Worm (Caenorhabditis elegans) whole organism, young adult: ENCODE results near the gene B0294.3.
A peak's percentile ranks its signal among the peaks of the same experiment; 100 is the strongest.

ENCODE experiments used
- D2030.7 ChIP-seq: fragments of 200-800 bp; sonication (Bioruptor generic); IDR thresholded peaks from 2 replicates; pipeline ENCODE4 v1.3.6; 2022; ENCODE audit warnings: missing genetic modification reagents, missing genetic modification characterization, missing compliant biosample characterization
- F37B4.10 ChIP-seq: fragments of 200-800 bp; sonication (Bioruptor generic); IDR thresholded peaks from 2 replicates; pipeline ENCODE4 v1.3.6; 2022; ENCODE audit warnings: missing genetic modification characterization, missing compliant biosample characterization
- F49E8.2 ChIP-seq: sonication (generic microtip); optimal IDR thresholded peaks from 3 replicates; lab custom pipeline; 2017; ENCODE audit warnings: missing genetic modification characterization, mild to moderate bottlenecking, missing compliant biosample characterization, antibody characterized with exemption, moderate library complexity; ENCODE audit not compliant: insufficient read depth
- Y53F4B.3 ChIP-seq: fragments of 200-800 bp; sonication (Bioruptor generic); IDR thresholded peaks from 2 replicates; pipeline ENCODE4 v1.3.6; 2022; ENCODE audit warnings: missing genetic modification reagents, missing genetic modification characterization, missing compliant biosample characterization
- Y53G8AR.9 ChIP-seq: fragments of 200-800 bp; sonication (Bioruptor generic); conservative IDR thresholded peaks from 2 replicates; pipeline ENCODE4 v1.3.6; 2022; ENCODE audit warnings: missing genetic modification reagents, missing genetic modification characterization, missing compliant biosample characterization
- Y67H2A.10 ChIP-seq: fragments of 200-800 bp; sonication (Bioruptor generic); conservative IDR thresholded peaks from 2 replicates; pipeline ENCODE4 v1.3.6; 2022; ENCODE audit warnings: missing genetic modification reagents, missing genetic modification characterization, missing compliant biosample characterization
- Y79H2A.3 ChIP-seq: fragments of 200-800 bp; sonication (Bioruptor generic); conservative IDR thresholded peaks from 2 replicates; pipeline ENCODE4 v1.3.6; 2022; ENCODE audit warnings: missing genetic modification reagents, missing genetic modification characterization, missing compliant biosample characterization
- attf-5 ChIP-seq: fragments of 200-800 bp; sonication (Bioruptor generic); optimal IDR thresholded peaks from 2 replicates; lab custom pipeline; 2018; ENCODE audit warnings: mild to moderate bottlenecking, missing genetic modification characterization, missing compliant biosample characterization
- bed-2 ChIP-seq: fragments of 200-800 bp; sonication (Bioruptor generic); IDR thresholded peaks from 2 replicates; pipeline ENCODE4 v1.3.6; 2022; ENCODE audit warnings: missing genetic modification reagents, missing genetic modification characterization, missing compliant biosample characterization
- cebp-2 ChIP-seq: fragments of 200-800 bp; sonication (Bioruptor generic); IDR thresholded peaks from 2 replicates; pipeline ENCODE4 v1.3.6; 2022; ENCODE audit warnings: missing genetic modification characterization, missing compliant biosample characterization
- ceh-100 ChIP-seq: fragments of 200-800 bp; sonication (Bioruptor generic); IDR thresholded peaks from 2 replicates; pipeline ENCODE4 v1.3.6; 2022; ENCODE audit warnings: missing genetic modification reagents, missing genetic modification characterization, missing compliant biosample characterization
- ceh-40 ChIP-seq: fragments of 200-800 bp; sonication (Bioruptor generic); IDR thresholded peaks from 2 replicates; pipeline ENCODE4 v1.3.6; 2022; ENCODE audit warnings: missing genetic modification characterization, missing compliant biosample characterization
- ceh-91 ChIP-seq: fragments of 200-800 bp; sonication (Bioruptor generic); IDR thresholded peaks from 2 replicates; pipeline ENCODE4 v1.3.6; 2022; ENCODE audit warnings: missing genetic modification reagents, missing genetic modification characterization, missing compliant biosample characterization
- dox-1 ChIP-seq: fragments of 200-800 bp; sonication (Bioruptor generic); IDR thresholded peaks from 2 replicates; pipeline ENCODE4 v1.3.6; 2022; ENCODE audit warnings: missing genetic modification reagents, missing genetic modification characterization, missing compliant biosample characterization
- egrh-3 ChIP-seq: fragments of 200-800 bp; sonication (Bioruptor generic); IDR thresholded peaks from 2 replicates; pipeline ENCODE4 v1.3.6; 2022; ENCODE audit warnings: missing genetic modification reagents, missing genetic modification characterization, missing compliant biosample characterization
- ekl-4 ChIP-seq: fragments of 200-800 bp; sonication (Bioruptor generic); IDR thresholded peaks from 2 replicates; pipeline ENCODE4 v1.3.6; 2022; ENCODE audit warnings: missing genetic modification reagents, missing genetic modification characterization, missing compliant biosample characterization
- hmg-1.2 ChIP-seq: fragments of 200-800 bp; sonication (Bioruptor generic); IDR thresholded peaks from 2 replicates; pipeline ENCODE4 v1.3.6; 2022; ENCODE audit warnings: missing genetic modification reagents, missing genetic modification characterization, missing compliant biosample characterization
- lin-26 ChIP-seq: fragments of 200-800 bp; sonication (Bioruptor generic); IDR thresholded peaks from 2 replicates; pipeline ENCODE4 v1.3.6; 2022; ENCODE audit warnings: missing genetic modification reagents, missing genetic modification characterization, missing compliant biosample characterization
- lin-35 ChIP-seq, 3 experiments: fragments of 150-350 bp in 2 of 3; sonication (generic microtip) in 1 of 3; optimal IDR thresholded peaks; 2 replicates each; lab custom pipeline; 2014 to 2018; ENCODE audit warnings: missing biosample characterization in 3 of 3, missing genetic modification characterization in 3 of 3, missing genetic modification reagents in 3 of 3
- lin-54 ChIP-seq: fragments of 200-800 bp; sonication (Bioruptor generic); optimal IDR thresholded peaks from 2 replicates; lab custom pipeline; 2018; ENCODE audit warnings: mild to moderate bottlenecking, missing genetic modification characterization, missing compliant biosample characterization
- lsy-27 ChIP-seq: sonication (generic microtip); optimal IDR thresholded peaks from 2 replicates; lab custom pipeline; 2017; ENCODE audit warnings: missing genetic modification characterization, mild to moderate bottlenecking, missing compliant biosample characterization, antibody characterized with exemption, missing genotype, borderline replicate concordance; ENCODE audit not compliant: insufficient read depth
- madf-3 ChIP-seq: fragments of 200-800 bp; sonication (Bioruptor generic); IDR thresholded peaks from 2 replicates; pipeline ENCODE4 v1.3.6; 2022; ENCODE audit warnings: missing genetic modification reagents, missing genetic modification characterization, missing compliant biosample characterization
- madf-6 ChIP-seq: fragments of 200-800 bp; sonication (Bioruptor generic); IDR thresholded peaks from 2 replicates; pipeline ENCODE4 v1.3.6; 2022; ENCODE audit warnings: missing genetic modification reagents, missing genetic modification characterization, missing compliant biosample characterization
- mcd-1 ChIP-seq: fragments of 200-800 bp; sonication (Bioruptor generic); IDR thresholded peaks from 2 replicates; pipeline ENCODE4 v1.3.6; 2022; ENCODE audit warnings: missing genetic modification reagents, missing genetic modification characterization, missing compliant biosample characterization
- mel-28 ChIP-seq: sonication (generic microtip); optimal IDR thresholded peaks from 2 replicates; lab custom pipeline; 2016; ENCODE audit warnings: borderline replicate concordance, mild to moderate bottlenecking, missing genetic modification characterization, missing compliant biosample characterization
- mxl-1 ChIP-seq: sonication (generic microtip); optimal IDR thresholded peaks from 2 replicates; lab custom pipeline; 2016; ENCODE audit warnings: missing genetic modification characterization, missing compliant biosample characterization
- nfya-2 ChIP-seq: fragments of 200-800 bp; sonication (Bioruptor generic); IDR thresholded peaks from 2 replicates; pipeline ENCODE4 v1.3.6; 2022; ENCODE audit warnings: missing genetic modification reagents, missing genetic modification characterization, missing compliant biosample characterization
- nfyb-1 ChIP-seq: fragments of 200-800 bp; sonication (Bioruptor generic); IDR thresholded peaks from 2 replicates; pipeline ENCODE4 v1.3.6; 2022; ENCODE audit warnings: missing genetic modification reagents, missing genetic modification characterization, missing compliant biosample characterization
- nhr-80 ChIP-seq: sonication (generic microtip); optimal IDR thresholded peaks from 2 replicates; lab custom pipeline; 2016; ENCODE audit warnings: missing genetic modification characterization, missing compliant biosample characterization
- pbrm-1 ChIP-seq: fragments of 200-800 bp; sonication (Bioruptor generic); IDR thresholded peaks from 2 replicates; pipeline ENCODE4 v1.3.6; 2022; ENCODE audit warnings: missing genetic modification reagents, missing genetic modification characterization, missing compliant biosample characterization
- rcor-1 ChIP-seq: fragments of 200-800 bp; sonication (Bioruptor generic); IDR thresholded peaks from 2 replicates; pipeline ENCODE4 v1.3.6; 2022; ENCODE audit warnings: missing genetic modification reagents, missing genetic modification characterization, missing compliant biosample characterization
- rec-8 ChIP-seq, 2 experiments: sonication (generic microtip); optimal IDR thresholded peaks; 2 replicates each; lab custom pipeline; 2016; ENCODE audit warnings: mild to moderate bottlenecking in 2 of 2, missing genetic modification characterization in 2 of 2, missing genetic modification reagents in 2 of 2, missing genotype in 2 of 2, missing biosample characterization in 1 of 2, missing compliant biosample characterization in 1 of 2, moderate library complexity in 1 of 2
- rpc-1 ChIP-seq, 2 experiments: fragments of 150-350 bp in 1 of 2; sonication (generic microtip) in 1 of 2; optimal IDR thresholded peaks; 2 replicates each; lab custom pipeline; 2014 to 2018; ENCODE audit warnings: missing biosample characterization in 1 of 2, missing genetic modification characterization in 1 of 2, missing genetic modification reagents in 1 of 2, missing genotype in 1 of 2
- snpc-1.3 ChIP-seq: sonication (generic microtip); optimal IDR thresholded peaks from 2 replicates; lab custom pipeline; 2017; ENCODE audit warnings: missing genetic modification characterization, mild to moderate bottlenecking, missing compliant biosample characterization, antibody characterized with exemption, moderate library complexity, missing genotype, missing genetic modification reagents; ENCODE audit not compliant: insufficient read depth
- snpc-3.4 ChIP-seq: sonication (generic microtip); optimal IDR thresholded peaks from 2 replicates; lab custom pipeline; 2017; ENCODE audit warnings: missing genetic modification characterization, mild to moderate bottlenecking, missing compliant biosample characterization, antibody characterized with exemption, moderate library complexity, missing genotype, missing genetic modification reagents
- snpc-4 ChIP-seq, 5 experiments: fragments of 150-350 bp in 1 of 5; sonication (generic microtip) in 4 of 5; optimal IDR thresholded peaks; 2 replicates each; lab custom pipeline; 2014 to 2018; ENCODE audit warnings: missing genetic modification characterization in 5 of 5, missing biosample characterization in 3 of 5, antibody characterized with exemption in 2 of 5, mild to moderate bottlenecking in 2 of 5, missing compliant biosample characterization in 2 of 5, missing genotype in 2 of 5, moderate library complexity in 2 of 5, missing genetic modification reagents in 1 of 5
- tlf-1 ChIP-seq: fragments of 200-800 bp; sonication (Bioruptor generic); optimal IDR thresholded peaks from 2 replicates; lab custom pipeline; 2018; ENCODE audit warnings: mild to moderate bottlenecking, missing genetic modification characterization, missing compliant biosample characterization
- unc-62 ChIP-seq: fragments of 150-350 bp; optimal IDR thresholded peaks from 2 replicates; lab custom pipeline; 2014; ENCODE audit warnings: missing biosample characterization, missing genetic modification reagents, missing genetic modification characterization
- zfh-2 ChIP-seq: fragments of 200-800 bp; sonication (Bioruptor generic); conservative IDR thresholded peaks from 2 replicates; pipeline ENCODE4 v1.3.6; 2022; ENCODE audit warnings: missing genetic modification reagents, missing genetic modification characterization, missing compliant biosample characterization
- ztf-18 ChIP-seq: sonication (generic microtip); optimal IDR thresholded peaks from 2 replicates; lab custom pipeline; 2016; ENCODE audit warnings: missing genotype, mild to moderate bottlenecking, missing genetic modification characterization, missing compliant biosample characterization
- ztf-26 ChIP-seq: sonication (generic microtip); optimal IDR thresholded peaks from 2 replicates; lab custom pipeline; 2017; ENCODE audit warnings: missing genetic modification characterization, missing compliant biosample characterization
- ztf-28 ChIP-seq: fragments of 200-800 bp; sonication (Bioruptor generic); IDR thresholded peaks from 2 replicates; pipeline ENCODE4 v1.3.6; 2022; ENCODE audit warnings: missing genetic modification reagents, missing genetic modification characterization, missing compliant biosample characterization

B0294.3 gene

ce11 chrX:1856160-1856559 is 35.8 kb upstream of the B0294.3 start, which contains the start of gene ceh-39 (continued):
- 0 out of 2 replicates have a peak, but pooled peaks have one; percentile 63 for TF ChIP-seq madf-3 (GFP tag; lab: Robert Waterston, UW)
- no peak for TF ChIP-seq F37B4.10 (GFP tag; lab: Robert Waterston, UW)
- no peak for TF ChIP-seq cebp-2
- no peak for TF ChIP-seq F49E8.2
- TF ChIP-seq ztf-26 (tag; lab: Kevin White, UChicago) = no peak
- peak in 1 of 3 experiments; percentile 57 for TF ChIP-seq lin-35 (GFP tag; optimal IDR thresholded peaks at IDR 0.05; lab: Kevin White, UChicago)
- no peak for TF ChIP-seq bed-2 (GFP tag; lab: Robert Waterston, UW)

- TF ChIP-seq Y67H2A.10 (GFP tag; lab: Robert Waterston, UW) (no peak), ceh-91 (GFP tag; lab: Robert Waterston, UW) (no peak), zfh-2 (no peak), lsy-27 (tag; lab: Kevin White, UChicago) (no peak), Y79H2A.3 (no peak), nfyb-1 (no peak), ekl-4 (GFP tag; lab: Robert Waterston, UW) (no peak), D2030.7 (no peak)
- TF ChIP-seq, all 124 proteins: peak for 0
Measured at ce11 chrX:1857777-1858176, 34.2 kb upstream of the B0294.3 start.

ce11 chrX:1858616-1859015 is 33.4 kb upstream of the B0294.3 start:
- TF ChIP-seq mel-28 (tag; lab: Kevin White, UChicago) (peak; percentile 53), snpc-1.3 (tag; lab: Kevin White, UChicago) (peak; percentile 24), mcd-1 (GFP tag; lab: Robert Waterston, UW) (peak; percentile 60), ceh-100 (GFP tag; lab: Robert Waterston, UW) (peak; percentile 23; the same call in 1 of the 2 replicates), rec-8 (tag; optimal IDR thresholded peaks at IDR 0.05; lab: Kevin White, UChicago) (peak in 1 of 2 experiments; percentile 8), dox-1 (GFP tag; lab: Robert Waterston, UW) (peak; percentile 90), tlf-1 (peak; percentile 1), snpc-3.4 (tag; lab: Kevin White, UChicago) (peak; percentile 27), ztf-26 (tag; lab: Kevin White, UChicago) (peak; percentile 48), D2030.7 (peak; percentile 67; the same call in 1 of the 2 replicates), hmg-1.2 (GFP tag; lab: Robert Waterston, UW) (peak; percentile 83), lsy-27 (tag; lab: Kevin White, UChicago) (no peak), Y53G8AR.9 (GFP tag; lab: Robert Waterston, UW) (0 out of 2 replicates have a peak, but pooled peaks have one; percentile 42), ztf-18 (peak; percentile 53), unc-62 (GFP tag; lab: Kevin White, UChicago) (no peak), ekl-4 (GFP tag; lab: Robert Waterston, UW) (peak; percentile 49), snpc-4 (GFP tag; optimal IDR thresholded peaks at IDR 0.05; lab: Kevin White, UChicago) (peak; percentile 55), snpc-4 (tag; optimal IDR thresholded peaks at IDR 0.05; lab: Kevin White, UChicago) (no peak), ceh-40 (GFP tag; lab: Robert Waterston, UW) (0 out of 2 replicates have a peak, but pooled peaks have one; percentile 12), Y67H2A.10 (GFP tag; lab: Robert Waterston, UW) (no peak), mxl-1 (tag; lab: Kevin White, UChicago) (peak; percentile 67), madf-6 (peak; percentile 45; the same call in 1 of the 2 replicates), nfyb-1 (0 out of 2 replicates have a peak, but pooled peaks have one; percentile 50), lin-26 (peak; percentile 82; the same call in 1 of the 2 replicates), ztf-28 (GFP tag; lab: Robert Waterston, UW) (0 out of 2 replicates have a peak, but pooled peaks have one; percentile 30), egrh-3 (peak; percentile 69), Y53F4B.3 (GFP tag; lab: Robert Waterston, UW) (peak; percentile 11; the same call in 1 of the 2 replicates), lin-54 (GFP tag; lab: Kevin White, UChicago) (peak; percentile 41), nfya-2 (no peak), nhr-80 (tag; lab: Kevin White, UChicago) (peak; percentile 35), pbrm-1 (GFP tag; lab: Robert Waterston, UW) (peak; percentile 82), rcor-1 (GFP tag; lab: Robert Waterston, UW) (peak; percentile 84), attf-5 (GFP tag; lab: Kevin White, UChicago) (peak; percentile 43), rpc-1 (optimal IDR thresholded peaks at IDR 0.05; lab: Kevin White, UChicago) (peak; percentile 63), rpc-1 (tag; optimal IDR thresholded peaks at IDR 0.05; lab: Kevin White, UChicago) (peak; percentile 79)
